Worm (Caenorhabditis elegans) whole organism, mixed stage, embryonic: ENCODE results near the gene ora-1.

Experiments
- M03D4.4 ChIP-seq: sonication (generic microtip); optimal IDR thresholded peaks from 2 replicates; lab custom pipeline; 2017; ENCODE audit warnings: mild to moderate bottlenecking, missing genetic modification characterization, missing compliant biosample characterization
- ham-2 ChIP-seq: fragments of 200-800 bp; sonication (Bioruptor generic); optimal IDR thresholded peaks from 2 replicates; lab custom pipeline; 2018; ENCODE audit warnings: mild to moderate bottlenecking, missing genetic modification characterization, missing compliant biosample characterization
- lin-13 ChIP-seq: fragments of 150-350 bp; optimal IDR thresholded peaks from 2 replicates; lab custom pipeline; 2014; ENCODE audit warnings: missing biosample characterization, missing genetic modification characterization

- TF ChIP-seq M03D4.4 (tag; lab: Kevin White, UChicago): no peak
- no peak for TF ChIP-seq ham-2 (GFP tag; lab: Kevin White, UChicago)
- TF ChIP-seq lin-13 (tag; lab: Kevin White, UChicago): no peak
Observed at ce11 chrIV:8028372-8028771, 50.7 kb downstream of the ora-1 start.
